Worm (Caenorhabditis elegans) whole organism, L2 larva: ENCODE results near the gene elc-1.

Source experiments
- elt-3 ChIP-seq: sonication (generic microtip); optimal IDR thresholded peaks from 2 replicates; lab custom pipeline; 2017; ENCODE audit warnings: missing biosample characterization, missing genetic modification characterization
- nhr-11 ChIP-seq: fragments of 150-350 bp; optimal IDR thresholded peaks from 2 replicates; lab custom pipeline; 2014; ENCODE audit warnings: missing biosample characterization, missing genetic modification characterization
- zag-1 ChIP-seq: fragments of 150-350 bp; optimal IDR thresholded peaks from 2 replicates; lab custom pipeline; 2014; ENCODE audit warnings: missing biosample characterization, missing genetic modification characterization

- TF ChIP-seq elt-3 (tag; lab: Kevin White, UChicago): no peak
- no peak for TF ChIP-seq zag-1
- TF ChIP-seq nhr-11: no peak
These were observed 18.8 kb downstream of the elc-1 start for ce11 chrIII:1398183-1398582.
